Worm (Caenorhabditis elegans) whole organism, dauer: ENCODE results near the gene mcat-1.

Experiments
- unc-62 ChIP-seq: sonication (generic microtip); optimal IDR thresholded peaks from 2 replicates; lab custom pipeline; 2017; ENCODE audit warnings: missing biosample characterization, missing genetic modification reagents, missing genetic modification characterization

The mcat-1 gene

ce11 chrII:65484-65883 lies 25.8 kb downstream of the mcat-1 start:
- TF ChIP-seq unc-62 (GFP tag; lab: Kevin White, UChicago): no peak

DNA sequence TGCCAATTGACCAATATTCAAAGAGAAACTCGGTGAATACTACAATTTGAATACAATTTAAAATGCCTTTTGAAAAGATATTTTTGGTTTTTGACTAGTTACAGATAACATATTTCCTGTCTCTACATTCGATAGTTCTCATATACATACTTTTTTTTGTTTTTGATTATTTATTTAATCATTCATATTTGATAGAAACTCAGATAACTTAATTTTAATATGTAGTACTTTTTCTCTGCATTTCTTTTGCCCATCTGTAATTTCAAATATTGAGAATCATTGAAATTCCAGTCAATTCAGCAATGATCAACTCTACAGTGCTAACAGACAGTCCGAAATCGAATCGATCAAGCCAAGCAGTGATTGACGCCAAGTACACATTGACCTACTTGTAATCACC lies 30.3 kb downstream of the mcat-1 start, which contains the start of gene C23H3.2:
Gene C23H3.2 (plus strand): TSS at position 301 of the 400 bp plus-strand sequence.
- TF ChIP-seq unc-62 (GFP tag; lab: Kevin White, UChicago): no peak

- no peak for TF ChIP-seq unc-62 (GFP tag; lab: Kevin White, UChicago)
Observed at ce11 chrII:60049-60448, 31.3 kb downstream of the mcat-1 start.

- no peak for TF ChIP-seq unc-62 (GFP tag; lab: Kevin White, UChicago)
Observed at ce11 chrII:57873-58272, 33.4 kb downstream of the mcat-1 start.

DNA sequence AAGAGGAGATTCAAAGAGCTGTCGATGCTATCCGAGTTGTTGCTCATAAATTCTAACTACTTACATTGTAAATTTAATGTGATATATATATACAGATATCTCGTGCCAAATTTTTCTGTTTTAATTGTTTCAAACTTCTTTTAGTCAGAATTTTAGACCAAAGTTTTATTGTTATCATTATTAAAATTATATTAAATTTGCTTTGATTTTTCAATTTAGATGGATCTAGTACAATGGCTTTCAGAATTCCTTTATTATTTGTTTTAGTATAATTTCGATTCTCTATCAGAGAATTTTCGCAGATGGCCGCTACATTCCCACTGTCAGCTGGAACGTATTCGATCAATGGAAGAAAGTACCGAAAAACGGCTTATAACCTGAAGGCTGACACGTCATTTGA lies 33.9 kb downstream of the mcat-1 start, which contains the start of gene ascc-1:
Gene ascc-1 (plus strand): TSS at position 301 of the 400 bp plus-strand sequence.
- TF ChIP-seq unc-62 (GFP tag; lab: Kevin White, UChicago): no peak

DNA sequence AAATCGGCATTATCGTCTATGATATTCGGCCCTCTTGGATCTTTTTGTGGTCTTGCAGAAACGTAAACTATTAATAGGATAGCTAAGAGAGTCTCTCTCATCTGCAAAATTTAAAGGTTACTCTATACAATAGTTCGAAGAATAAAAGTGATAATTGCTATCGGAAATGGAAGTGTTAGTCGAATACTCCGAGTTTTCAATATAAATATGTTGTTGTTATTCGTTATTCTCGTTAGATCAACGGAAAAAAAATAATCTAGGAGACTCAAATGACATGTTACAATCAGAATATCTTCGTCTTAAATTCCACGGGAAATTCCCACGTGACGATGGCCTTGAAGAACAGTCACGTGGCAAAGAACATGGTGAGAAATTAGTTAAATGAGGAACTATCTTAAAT lies 36.1 kb downstream of the mcat-1 start, which contains the start of gene tre-5:
Gene tre-5 (minus strand): TSS at position 101 of the 400 bp plus-strand sequence.
- TF ChIP-seq unc-62 (GFP tag; lab: Kevin White, UChicago): no peak

ce11 chrII:51352-51751 lies 40.0 kb downstream of the mcat-1 start, which contains the start of gene sptl-1:
TSS of gene sptl-1 (plus strand) at chrII:51652.
- no peak for TF ChIP-seq unc-62 (GFP tag; lab: Kevin White, UChicago)

DNA sequence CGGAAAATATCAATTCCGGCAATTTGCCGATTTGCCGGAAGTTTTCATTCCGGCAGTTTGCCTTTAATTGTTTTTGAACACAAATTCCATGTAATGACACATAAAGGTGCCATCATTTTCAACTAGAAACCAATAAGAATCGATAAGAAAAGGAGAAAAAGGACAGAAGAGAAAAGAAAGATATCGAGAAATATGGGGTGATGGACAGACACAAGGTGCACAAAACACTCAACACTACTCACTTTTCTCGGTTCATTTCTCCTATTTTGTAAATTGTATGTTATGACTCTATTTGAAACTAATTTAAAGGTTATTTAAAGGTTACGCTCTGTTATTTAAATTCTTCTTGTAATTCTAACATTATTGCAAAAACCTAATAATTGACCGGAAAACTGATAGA lies 40.5 kb downstream of the mcat-1 start:
- no peak for TF ChIP-seq unc-62 (GFP tag; lab: Kevin White, UChicago)

- no peak for TF ChIP-seq unc-62 (GFP tag; lab: Kevin White, UChicago)
Observed at ce11 chrII:47280-47679, 44.0 kb downstream of the mcat-1 start, which contains the start of gene C23H3.5. TSS of gene C23H3.5 (plus strand) at chrII:47580.

ce11 chrII:46116-46515 lies 45.2 kb downstream of the mcat-1 start, which contains the start of gene rpt-4:
TSS of gene rpt-4 (minus strand) at chrII:46216.
- no peak for TF ChIP-seq unc-62 (GFP tag; lab: Kevin White, UChicago)

- no peak for TF ChIP-seq unc-62 (GFP tag; lab: Kevin White, UChicago)
Observed at ce11 chrII:44740-45139, 46.6 kb downstream of the mcat-1 start, which contains the start of gene rpoa-49. TSS of gene rpoa-49 (plus strand) at chrII:45040.

- no peak for TF ChIP-seq unc-62 (GFP tag; lab: Kevin White, UChicago)
Observed at ce11 chrII:43640-44039, 47.7 kb downstream of the mcat-1 start, which contains the start of gene nfyc-1. TSS of gene nfyc-1 (plus strand) at chrII:43907.

- no peak for TF ChIP-seq unc-62 (GFP tag; lab: Kevin White, UChicago)
Observed at ce11 chrII:41914-42313, 49.4 kb downstream of the mcat-1 start, which contains the start of gene F23F1.10. TSS of gene F23F1.10 (minus strand) at chrII:41982.

DNA sequence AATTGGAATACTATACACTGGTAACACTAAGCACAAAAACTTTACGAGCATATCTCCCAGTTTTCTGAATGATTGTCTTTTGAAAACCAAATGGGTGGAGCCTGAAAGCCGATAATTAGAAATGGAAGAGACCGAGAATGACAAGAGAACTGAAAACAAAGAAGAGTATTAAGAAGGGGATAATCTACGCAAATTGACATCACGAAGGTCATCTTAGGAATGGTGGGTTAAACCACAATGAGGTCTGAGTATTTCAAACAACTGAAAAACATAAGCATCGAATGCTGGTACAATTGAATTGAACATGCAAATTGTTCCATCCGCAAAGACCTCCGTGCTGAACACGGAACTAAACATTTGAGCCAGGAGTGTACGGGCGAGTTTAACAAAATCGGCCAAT lies 51.9 kb downstream of the mcat-1 start, which contains the start of gene spp-24:
Gene spp-24 (minus strand): TSS at position 101 of the 400 bp plus-strand sequence.
- no peak for TF ChIP-seq unc-62 (GFP tag; lab: Kevin White, UChicago)
